Fruit fly (Drosophila melanogaster) whole organism, prepupa: Measurements from ENCODE around the gene PRY.
"Not testable (repeated sequence)": the region's sequence is repeated elsewhere in the genome, so short reads cannot be mapped to it uniquely, and the experiment has no call there.

Source experiments
- Blimp-1 ChIP-seq: fragments of 200-800 bp; sonication (Bioruptor generic); optimal IDR thresholded peaks from 3 replicates; lab custom pipeline; 2017; ENCODE audit warnings: missing biosample characterization, missing genetic modification characterization, mild to moderate bottlenecking, moderate library complexity, missing genetic modification reagents
- CG4318 ChIP-seq: fragments of 200-800 bp; sonication (Bioruptor generic); optimal IDR thresholded peaks from 3 replicates; lab custom pipeline; 2017; ENCODE audit warnings: missing biosample characterization, mild to moderate bottlenecking, missing genetic modification characterization
- CG8119 ChIP-seq: fragments of 200-800 bp; sonication (Bioruptor generic); IDR thresholded peaks from 3 replicates; pipeline ENCODE4 v1.3.6; 2022; ENCODE audit warnings: missing biosample characterization, missing genetic modification characterization
- Ets21C ChIP-seq: fragments of 200-800 bp; sonication (Bioruptor generic); optimal IDR thresholded peaks from 3 replicates; lab custom pipeline; 2016; ENCODE audit warnings: missing biosample characterization, missing genetic modification characterization
- fd85E ChIP-seq: fragments of 200-800 bp; sonication (Bioruptor generic); optimal IDR thresholded peaks from 3 replicates; lab custom pipeline; 2016; ENCODE audit warnings: missing biosample characterization, missing genetic modification characterization

DNA sequence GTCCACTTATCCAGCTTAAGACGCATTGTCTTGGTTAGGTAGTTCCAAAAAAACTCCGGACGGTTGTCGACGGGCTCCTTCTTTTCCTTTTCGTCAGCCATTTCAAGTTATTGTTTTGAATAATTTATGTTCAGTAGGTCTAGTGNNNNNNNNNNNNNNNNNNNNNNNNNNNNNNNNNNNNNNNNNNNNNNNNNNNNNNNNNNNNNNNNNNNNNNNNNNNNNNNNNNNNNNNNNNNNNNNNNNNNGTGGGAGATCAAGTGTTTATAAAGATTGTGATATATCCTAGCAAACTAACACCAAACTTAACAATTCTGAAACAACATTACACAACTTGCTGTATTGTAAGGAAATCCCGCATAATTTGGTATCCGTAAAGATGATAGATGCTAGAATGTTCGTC is 54.4 kb downstream of the PRY start, which contains the start of gene kl-5:
- TF ChIP-seq Blimp-1 (GFP tag; lab: Kevin White, UChicago); Ets21C (GFP tag; lab: Kevin White, UChicago); CG8119 (GFP tag; lab: Robert Waterston, UW); fd85E; CG4318 (GFP tag; lab: Kevin White, UChicago): not testable (repeated sequence)
